Worm (Caenorhabditis elegans) whole organism, late embryonic: ENCODE data around the gene F36D4.5.
"Not testable (repeated sequence)": the region's sequence is repeated elsewhere in the genome, so short reads cannot be mapped to it uniquely, and the experiment has no call there.

Experiments used
- C08G9.2 ChIP-seq: sonication (generic microtip); optimal IDR thresholded peaks from 2 replicates; lab custom pipeline; 2016; ENCODE audit warnings: mild to moderate bottlenecking, missing genetic modification characterization, moderate library complexity, missing compliant biosample characterization
- C38D4.7 ChIP-seq: fragments of 200-800 bp; sonication (Bioruptor generic); optimal IDR thresholded peaks from 2 replicates; lab custom pipeline; 2018; ENCODE audit warnings: mild to moderate bottlenecking, missing genetic modification characterization, moderate library complexity, missing compliant biosample characterization
- K02D7.2 ChIP-seq: sonication (generic microtip); optimal IDR thresholded peaks from 2 replicates; lab custom pipeline; 2017; ENCODE audit warnings: mild to moderate bottlenecking, missing genetic modification characterization, missing compliant biosample characterization
- ahr-1 ChIP-seq: sonication (generic microtip); optimal IDR thresholded peaks from 2 replicates; lab custom pipeline; 2016; ENCODE audit warnings: missing genetic modification characterization, missing compliant biosample characterization
- ama-1 ChIP-seq: fragments of 150-350 bp; optimal IDR thresholded peaks from 2 replicates; lab custom pipeline; 2014
- ceh-14 ChIP-seq: sonication (generic microtip); optimal IDR thresholded peaks from 2 replicates; lab custom pipeline; 2016; ENCODE audit warnings: missing genotype, missing genetic modification characterization, missing compliant biosample characterization
- ceh-22 ChIP-seq: sonication (generic microtip); optimal IDR thresholded peaks from 2 replicates; lab custom pipeline; 2017; ENCODE audit warnings: missing biosample characterization, missing genetic modification characterization
- ceh-30 ChIP-seq: fragments of 150-350 bp; optimal IDR thresholded peaks from 2 replicates; lab custom pipeline; 2014; ENCODE audit warnings: missing biosample characterization, missing genetic modification characterization
- ceh-31 ChIP-seq: sonication (generic microtip); optimal IDR thresholded peaks from 2 replicates; lab custom pipeline; 2016; ENCODE audit warnings: missing genetic modification characterization, missing compliant biosample characterization
- ceh-34 ChIP-seq: sonication (generic microtip); optimal IDR thresholded peaks from 2 replicates; lab custom pipeline; 2016; ENCODE audit warnings: mild to moderate bottlenecking, missing genetic modification characterization, missing compliant biosample characterization
- ceh-48 ChIP-seq: sonication (generic microtip); optimal IDR thresholded peaks from 2 replicates; lab custom pipeline; 2016; ENCODE audit warnings: missing genetic modification characterization, inconsistent platforms, missing compliant biosample characterization
- ceh-6 ChIP-seq: fragments of 200-800 bp; sonication (Bioruptor generic); optimal IDR thresholded peaks from 2 replicates; lab custom pipeline; 2018; ENCODE audit warnings: mild to moderate bottlenecking, missing genetic modification characterization, missing compliant biosample characterization
- elt-2 ChIP-seq: sonication (generic microtip); optimal IDR thresholded peaks from 2 replicates; lab custom pipeline; 2016; ENCODE audit warnings: missing genetic modification reagents, missing genetic modification characterization, missing compliant biosample characterization
- eyg-1 ChIP-seq: sonication (generic microtip); optimal IDR thresholded peaks from 2 replicates; lab custom pipeline; 2016; ENCODE audit warnings: missing genotype, missing genetic modification characterization, missing compliant biosample characterization
- fkh-6 ChIP-seq: sonication (generic microtip); optimal IDR thresholded peaks from 2 replicates; lab custom pipeline; 2016; ENCODE audit warnings: missing genetic modification characterization, missing compliant biosample characterization
- gmeb-2 ChIP-seq: sonication (generic microtip); optimal IDR thresholded peaks from 2 replicates; lab custom pipeline; 2016; ENCODE audit warnings: missing genetic modification characterization, inconsistent platforms, missing compliant biosample characterization
- hlh-6 ChIP-seq: sonication (generic microtip); optimal IDR thresholded peaks from 2 replicates; lab custom pipeline; 2016; ENCODE audit warnings: missing genotype, missing genetic modification characterization, missing compliant biosample characterization
- hlh-8 ChIP-seq: sonication (generic microtip); optimal IDR thresholded peaks from 2 replicates; lab custom pipeline; 2016; ENCODE audit warnings: missing genotype, missing genetic modification characterization, missing compliant biosample characterization
- lim-6 ChIP-seq: sonication (generic microtip); optimal IDR thresholded peaks from 2 replicates; lab custom pipeline; 2016; ENCODE audit warnings: missing genetic modification characterization, missing compliant biosample characterization
- nhr-11 ChIP-seq: fragments of 150-350 bp; optimal IDR thresholded peaks from 2 replicates; lab custom pipeline; 2014; ENCODE audit warnings: missing biosample characterization, missing genetic modification characterization
- npax-4 ChIP-seq: sonication (generic microtip); optimal IDR thresholded peaks from 2 replicates; lab custom pipeline; 2016; ENCODE audit warnings: missing genetic modification characterization, missing compliant biosample characterization
- pax-1 ChIP-seq: fragments of 150-350 bp; optimal IDR thresholded peaks from 2 replicates; lab custom pipeline; 2014; ENCODE audit warnings: missing biosample characterization, missing genetic modification characterization
- pqm-1 ChIP-seq: sonication (generic microtip); optimal IDR thresholded peaks from 2 replicates; lab custom pipeline; 2016; ENCODE audit warnings: missing genetic modification characterization, missing compliant biosample characterization
- pros-1 ChIP-seq: fragments of 150-350 bp; optimal IDR thresholded peaks from 2 replicates; lab custom pipeline; 2014; ENCODE audit warnings: missing biosample characterization, missing genetic modification reagents, missing genetic modification characterization
- rnt-1 ChIP-seq: sonication (generic microtip); optimal IDR thresholded peaks from 2 replicates; lab custom pipeline; 2016; ENCODE audit warnings: missing genetic modification characterization, missing compliant biosample characterization
- sdc-2 ChIP-seq: sonication (generic microtip); optimal IDR thresholded peaks from 2 replicates; lab custom pipeline; 2016; ENCODE audit warnings: missing genotype, missing genetic modification characterization, missing compliant biosample characterization
- tbx-2 ChIP-seq: sonication (generic microtip); optimal IDR thresholded peaks from 2 replicates; lab custom pipeline; 2016; ENCODE audit warnings: missing genetic modification characterization, missing compliant biosample characterization
- unc-3 ChIP-seq, 2 experiments: fragments of 200-800 bp in 1 of 2; sonication (Bioruptor generic) in 1 of 2; sonication (generic microtip) in 1 of 2; conservative IDR thresholded peaks in 1 of 2; optimal IDR thresholded peaks in 1 of 2; 2 replicates each; pipeline versions ENCODE4 v1.3.6 to Lab custom; 2016 to 2022; ENCODE audit warnings: missing compliant biosample characterization in 2 of 2, missing genetic modification characterization in 2 of 2, missing genetic modification reagents in 1 of 2
- unc-42 ChIP-seq: sonication (generic microtip); optimal IDR thresholded peaks from 2 replicates; lab custom pipeline; 2016; ENCODE audit warnings: missing genotype, missing genetic modification characterization, missing compliant biosample characterization

Gene F36D4.5

ce11 chrV:9382538-9383328, 42.9 kb downstream of the F36D4.5 start:
- TF ChIP-seq lim-6 (tag; lab: Kevin White, UChicago) (no peak), unc-42 (tag; lab: Kevin White, UChicago) (no peak), npax-4 (no peak), ama-1 (lab: Kevin White, UChicago) (no peak), rnt-1 (tag; lab: Kevin White, UChicago) (no peak), nhr-11 (tag; lab: Kevin White, UChicago) (no peak), hlh-8 (tag; lab: Kevin White, UChicago) (no peak), fkh-6 (tag; lab: Kevin White, UChicago) (no peak), gmeb-2 (tag; lab: Kevin White, UChicago) (no peak)
- TF ChIP-seq, all 69 proteins: peak for 0

ce11 chrV:9381846-9382363, 43.7 kb downstream of the F36D4.5 start, which contains the start of gene E02C12.12:
Gene E02C12.12, minus strand, starts transcription at chrV:9382313.
- TF ChIP-seq pros-1 (tag; lab: Kevin White, UChicago) (no peak), ceh-48 (tag; lab: Kevin White, UChicago) (no peak), tbx-2 (no peak), ceh-22 (tag; lab: Kevin White, UChicago) (no peak), eyg-1 (tag; lab: Kevin White, UChicago) (no peak), pqm-1 (no peak), ceh-6 (GFP tag; lab: Kevin White, UChicago) (no peak), pax-1 (tag; lab: Kevin White, UChicago) (no peak), K02D7.2 (tag; lab: Kevin White, UChicago) (no peak), ceh-30 (no peak), C08G9.2 (tag; lab: Kevin White, UChicago) (no peak), ceh-31 (no peak)

- TF ChIP-seq sdc-2; ceh-31; ceh-34 (tag; lab: Kevin White, UChicago): not testable (repeated sequence)
These were observed 45.8 kb downstream of the F36D4.5 start, which contains the start of gene E02C12.11 for ce11 chrV:9379808-9380207. Gene E02C12.11, minus strand, starts transcription at chrV:9379908.

- no peak for TF ChIP-seq pax-1 (tag; lab: Kevin White, UChicago)
- TF ChIP-seq gmeb-2 (tag; lab: Kevin White, UChicago) = no peak
- no peak for TF ChIP-seq lim-6 (tag; lab: Kevin White, UChicago)
- no peak for TF ChIP-seq C08G9.2 (tag; lab: Kevin White, UChicago)
- no peak for TF ChIP-seq K02D7.2 (tag; lab: Kevin White, UChicago)
- TF ChIP-seq, all 69 proteins: peak for 0
These were observed 47.3 kb downstream of the F36D4.5 start, which contains the start of gene E02C12.10 for ce11 chrV:9378335-9378734. Gene E02C12.10, minus strand, starts transcription at chrV:9378409.

ce11 chrV:9376417-9376816, 49.2 kb downstream of the F36D4.5 start, which contains the start of gene E02C12.19:
Gene E02C12.19, minus strand, starts transcription at chrV:9376517.
- TF ChIP-seq hlh-6 (tag; lab: Kevin White, UChicago) (no peak), elt-2 (no peak), tbx-2 (no peak), eyg-1 (tag; lab: Kevin White, UChicago) (no peak), ceh-14 (no peak)

- TF ChIP-seq ceh-22 (tag; lab: Kevin White, UChicago) (no peak), unc-3 (GFP tag; conservative IDR thresholded peaks at IDR 0.05; lab: Robert Waterston, UW) (no peak), unc-3 (tag; optimal IDR thresholded peaks at IDR 0.05; lab: Kevin White, UChicago) (no peak), ceh-34 (tag; lab: Kevin White, UChicago) (no peak), npax-4 (no peak), fkh-6 (tag; lab: Kevin White, UChicago) (no peak), nhr-11 (tag; lab: Kevin White, UChicago) (no peak), ahr-1 (tag; lab: Kevin White, UChicago) (no peak), C38D4.7 (GFP tag; lab: Kevin White, UChicago) (no peak)
These were observed 50.2 kb downstream of the F36D4.5 start, which contains the start of gene E02C12.9 for ce11 chrV:9375378-9375777. Gene E02C12.9, minus strand, starts transcription at chrV:9375478.
